Worm (Caenorhabditis elegans) whole organism, mixed stage, embryonic: ENCODE data around the gene unc-3.

ENCODE experiments used
- ces-1 ChIP-seq: fragments of 150-350 bp; optimal IDR thresholded peaks from 2 replicates; lab custom pipeline; 2014; ENCODE audit warnings: missing biosample characterization, missing genetic modification reagents, missing genetic modification characterization
- elt-1 ChIP-seq: sonication (generic microtip); optimal IDR thresholded peaks from 2 replicates; lab custom pipeline; 2017; ENCODE audit warnings: missing genetic modification characterization, mild to moderate bottlenecking, missing compliant biosample characterization, antibody characterized with exemption, moderate library complexity, borderline replicate concordance; ENCODE audit not compliant: insufficient read depth
- lin-13 ChIP-seq: fragments of 150-350 bp; optimal IDR thresholded peaks from 2 replicates; lab custom pipeline; 2014; ENCODE audit warnings: missing biosample characterization, missing genetic modification characterization
- lsy-2 ChIP-seq: fragments of 150-350 bp; optimal IDR thresholded peaks from 2 replicates; lab custom pipeline; 2014; ENCODE audit warnings: missing biosample characterization, missing genetic modification characterization
- mab-5 ChIP-seq: fragments of 150-350 bp; optimal IDR thresholded peaks from 2 replicates; lab custom pipeline; 2014; ENCODE audit warnings: missing biosample characterization, missing genetic modification characterization
- mep-1 ChIP-seq: fragments of 150-350 bp; optimal IDR thresholded peaks from 2 replicates; lab custom pipeline; 2017; ENCODE audit warnings: missing biosample characterization, missing genetic modification reagents, missing genetic modification characterization, inconsistent platforms
- nhr-28 ChIP-seq: fragments of 150-350 bp; optimal IDR thresholded peaks from 2 replicates; lab custom pipeline; 2014; ENCODE audit warnings: missing biosample characterization, missing genetic modification characterization
- tbx-8 ChIP-seq: fragments of 200-800 bp; sonication (Bioruptor generic); optimal IDR thresholded peaks from 2 replicates; lab custom pipeline; 2018; ENCODE audit warnings: mild to moderate bottlenecking, missing genetic modification characterization, moderate library complexity, missing compliant biosample characterization
- ztf-11 ChIP-seq: fragments of 150-350 bp; optimal IDR thresholded peaks from 2 replicates; lab custom pipeline; 2014; ENCODE audit warnings: missing biosample characterization, missing genetic modification characterization

DNA sequence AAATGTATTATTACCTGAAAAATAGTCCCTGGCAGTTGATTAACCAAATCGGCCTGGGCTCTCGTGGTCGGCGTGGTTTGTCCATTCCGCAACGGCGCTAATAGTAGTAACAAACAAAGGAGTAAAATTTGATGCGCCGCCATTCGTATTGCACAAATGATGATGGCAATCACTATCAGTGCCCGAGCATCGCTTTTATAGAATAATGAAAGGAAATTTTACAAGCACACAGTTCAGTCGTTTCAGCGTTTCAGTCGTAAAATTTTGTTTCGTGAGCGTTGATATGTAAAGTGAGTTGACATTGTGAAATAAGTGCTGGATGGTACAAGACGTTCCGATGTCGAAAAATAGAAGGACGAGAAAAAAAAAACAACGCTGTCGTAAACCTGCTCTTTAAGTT is 1.7 kb upstream of the unc-3 start, which contains the start of gene Y16B4A.2:
- no peak for TF ChIP-seq nhr-28 (tag; lab: Kevin White, UChicago)
- no peak for TF ChIP-seq ztf-11
- TF ChIP-seq lin-13 (tag; lab: Kevin White, UChicago) = no peak
- TF ChIP-seq elt-1 (tag; lab: Kevin White, UChicago) = no peak
- no peak for TF ChIP-seq ces-1 (GFP tag; lab: Kevin White, UChicago)
- no peak for TF ChIP-seq mep-1 (tag; lab: Kevin White, UChicago)
- no peak for TF ChIP-seq tbx-8
- no peak for TF ChIP-seq lsy-2
- no peak for TF ChIP-seq mab-5 (tag; lab: Kevin White, UChicago)
